Worm (Caenorhabditis elegans) whole organism, mixed stage, embryonic: ENCODE results near the gene srd-8.

ENCODE experiments used
- bed-3 ChIP-seq: fragments of 200-800 bp; sonication (Bioruptor generic); optimal IDR thresholded peaks from 3 replicates; lab custom pipeline; 2018; ENCODE audit warnings: mild to moderate bottlenecking, missing genetic modification characterization, moderate library complexity, missing compliant biosample characterization
- blmp-1 ChIP-seq: fragments of 150-350 bp; optimal IDR thresholded peaks from 2 replicates; lab custom pipeline; 2014; ENCODE audit warnings: missing biosample characterization, missing genetic modification characterization
- elt-1 ChIP-seq: sonication (generic microtip); optimal IDR thresholded peaks from 2 replicates; lab custom pipeline; 2017; ENCODE audit warnings: missing genetic modification characterization, mild to moderate bottlenecking, missing compliant biosample characterization, antibody characterized with exemption, moderate library complexity, borderline replicate concordance; ENCODE audit not compliant: insufficient read depth
- elt-3 ChIP-seq: fragments of 150-350 bp; optimal IDR thresholded peaks from 2 replicates; lab custom pipeline; 2014; ENCODE audit warnings: missing biosample characterization, missing genetic modification characterization
- lin-13 ChIP-seq: fragments of 150-350 bp; optimal IDR thresholded peaks from 2 replicates; lab custom pipeline; 2014; ENCODE audit warnings: missing biosample characterization, missing genetic modification characterization
- mep-1 ChIP-seq: fragments of 150-350 bp; optimal IDR thresholded peaks from 2 replicates; lab custom pipeline; 2017; ENCODE audit warnings: missing biosample characterization, missing genetic modification reagents, missing genetic modification characterization, inconsistent platforms
- nhr-12 ChIP-seq: fragments of 150-350 bp; optimal IDR thresholded peaks from 2 replicates; lab custom pipeline; 2014; ENCODE audit warnings: missing biosample characterization, missing genetic modification characterization
- nhr-2 ChIP-seq: fragments of 150-350 bp; optimal IDR thresholded peaks from 2 replicates; lab custom pipeline; 2014; ENCODE audit warnings: missing biosample characterization, missing genetic modification characterization
- nhr-237 ChIP-seq: fragments of 150-350 bp; optimal IDR thresholded peaks from 2 replicates; lab custom pipeline; 2014; ENCODE audit warnings: missing biosample characterization, missing genetic modification characterization
- nhr-28 ChIP-seq: fragments of 150-350 bp; optimal IDR thresholded peaks from 2 replicates; lab custom pipeline; 2014; ENCODE audit warnings: missing biosample characterization, missing genetic modification characterization
- pha-4 ChIP-seq: fragments of 150-350 bp; optimal IDR thresholded peaks from 2 replicates; lab custom pipeline; 2018; ENCODE audit warnings: missing biosample characterization, missing genetic modification reagents, missing genetic modification characterization
- snpc-4 ChIP-seq: fragments of 150-350 bp; optimal IDR thresholded peaks from 2 replicates; lab custom pipeline; 2014; ENCODE audit warnings: missing biosample characterization, missing genetic modification characterization
- unc-62 ChIP-seq: fragments of 150-350 bp; optimal IDR thresholded peaks from 2 replicates; lab custom pipeline; 2014; ENCODE audit warnings: missing biosample characterization, missing genetic modification reagents, missing genetic modification characterization

- no peak for TF ChIP-seq pha-4 (tag; lab: Kevin White, UChicago)
- no peak for TF ChIP-seq snpc-4
- TF ChIP-seq elt-3 = no peak
- TF ChIP-seq nhr-28 (tag; lab: Kevin White, UChicago) = no peak
- no peak for TF ChIP-seq mep-1 (tag; lab: Kevin White, UChicago)
- no peak for TF ChIP-seq lin-13
- TF ChIP-seq blmp-1 = no peak
- no peak for TF ChIP-seq elt-1 (tag; lab: Kevin White, UChicago)
- no peak for TF ChIP-seq unc-62 (GFP tag; lab: Kevin White, UChicago)
- no peak for TF ChIP-seq nhr-2 (tag; lab: Kevin White, UChicago)
- TF ChIP-seq nhr-237 (tag; lab: Kevin White, UChicago) = no peak
- TF ChIP-seq bed-3 = no peak
- TF ChIP-seq nhr-12 (tag; lab: Kevin White, UChicago) = no peak
Observed at ce11 chrIV:5669459-5669858, 24.0 kb upstream of the srd-8 start, which contains the start of gene T19E7.6.
